Worm (Caenorhabditis elegans) whole organism, late embryonic: Measurements from ENCODE around the gene zig-4.
A peak's percentile ranks its signal among the peaks of the same experiment; 100 is the strongest.

ENCODE experiments used
- C08G9.2 ChIP-seq: sonication (generic microtip); optimal IDR thresholded peaks from 2 replicates; lab custom pipeline; 2016; ENCODE audit warnings: mild to moderate bottlenecking, missing genetic modification characterization, moderate library complexity, missing compliant biosample characterization
- C38D4.7 ChIP-seq: fragments of 200-800 bp; sonication (Bioruptor generic); optimal IDR thresholded peaks from 2 replicates; lab custom pipeline; 2018; ENCODE audit warnings: mild to moderate bottlenecking, missing genetic modification characterization, moderate library complexity, missing compliant biosample characterization
- F13H6.1 ChIP-seq: sonication (generic microtip); optimal IDR thresholded peaks from 2 replicates; lab custom pipeline; 2016; ENCODE audit warnings: missing genetic modification characterization, missing compliant biosample characterization
- K02D7.2 ChIP-seq: sonication (generic microtip); optimal IDR thresholded peaks from 2 replicates; lab custom pipeline; 2017; ENCODE audit warnings: mild to moderate bottlenecking, missing genetic modification characterization, missing compliant biosample characterization
- K09A11.1 ChIP-seq: sonication (generic microtip); optimal IDR thresholded peaks from 2 replicates; lab custom pipeline; 2017; ENCODE audit warnings: antibody characterized with exemption, mild to moderate bottlenecking, missing genetic modification characterization, missing compliant biosample characterization; ENCODE audit not compliant: insufficient read depth
- T23F11.4 ChIP-seq: fragments of 200-800 bp; sonication (Bioruptor generic); optimal IDR thresholded peaks from 2 replicates; lab custom pipeline; 2018; ENCODE audit warnings: mild to moderate bottlenecking, missing genetic modification characterization, missing compliant biosample characterization
- Y22D7AL.16 ChIP-seq: sonication (generic microtip); optimal IDR thresholded peaks from 2 replicates; lab custom pipeline; 2016; ENCODE audit warnings: missing genetic modification characterization, missing compliant biosample characterization
- ceh-14 ChIP-seq: sonication (generic microtip); optimal IDR thresholded peaks from 2 replicates; lab custom pipeline; 2016; ENCODE audit warnings: missing genotype, missing genetic modification characterization, missing compliant biosample characterization
- ceh-18 ChIP-seq: sonication (generic microtip); optimal IDR thresholded peaks from 2 replicates; lab custom pipeline; 2016; ENCODE audit warnings: missing genetic modification characterization, missing compliant biosample characterization
- ceh-2 ChIP-seq: sonication (generic microtip); optimal IDR thresholded peaks from 2 replicates; lab custom pipeline; 2016; ENCODE audit warnings: missing genotype, missing genetic modification characterization, missing compliant biosample characterization
- ceh-22 ChIP-seq: sonication (generic microtip); optimal IDR thresholded peaks from 2 replicates; lab custom pipeline; 2017; ENCODE audit warnings: missing biosample characterization, missing genetic modification characterization
- ceh-24 ChIP-seq: sonication (generic microtip); optimal IDR thresholded peaks from 2 replicates; lab custom pipeline; 2016; ENCODE audit warnings: mild to moderate bottlenecking, missing genetic modification characterization, missing compliant biosample characterization
- ceh-31 ChIP-seq: sonication (generic microtip); optimal IDR thresholded peaks from 2 replicates; lab custom pipeline; 2016; ENCODE audit warnings: missing genetic modification characterization, missing compliant biosample characterization
- ceh-34 ChIP-seq: sonication (generic microtip); optimal IDR thresholded peaks from 2 replicates; lab custom pipeline; 2016; ENCODE audit warnings: mild to moderate bottlenecking, missing genetic modification characterization, missing compliant biosample characterization
- ceh-6 ChIP-seq: fragments of 200-800 bp; sonication (Bioruptor generic); optimal IDR thresholded peaks from 2 replicates; lab custom pipeline; 2018; ENCODE audit warnings: mild to moderate bottlenecking, missing genetic modification characterization, missing compliant biosample characterization
- ceh-9 ChIP-seq: sonication (generic microtip); optimal IDR thresholded peaks from 2 replicates; lab custom pipeline; 2016; ENCODE audit warnings: mild to moderate bottlenecking, missing genetic modification characterization, inconsistent platforms, missing compliant biosample characterization
- che-1 ChIP-seq: sonication (generic microtip); optimal IDR thresholded peaks from 2 replicates; lab custom pipeline; 2016; ENCODE audit warnings: mild to moderate bottlenecking, missing genetic modification characterization, missing compliant biosample characterization
- elt-2 ChIP-seq: sonication (generic microtip); optimal IDR thresholded peaks from 2 replicates; lab custom pipeline; 2016; ENCODE audit warnings: missing genetic modification reagents, missing genetic modification characterization, missing compliant biosample characterization
- ets-4 ChIP-seq: sonication (generic microtip); optimal IDR thresholded peaks from 2 replicates; lab custom pipeline; 2016; ENCODE audit warnings: missing genetic modification characterization, missing compliant biosample characterization
- fkh-10 ChIP-seq: fragments of 150-350 bp; optimal IDR thresholded peaks from 2 replicates; lab custom pipeline; 2014; ENCODE audit warnings: missing biosample characterization, missing genetic modification reagents, missing genetic modification characterization
- hlh-13 ChIP-seq: fragments of 200-800 bp; sonication (Bioruptor generic); optimal IDR thresholded peaks from 2 replicates; lab custom pipeline; 2018; ENCODE audit warnings: mild to moderate bottlenecking, missing genetic modification characterization, missing compliant biosample characterization
- hlh-15 ChIP-seq: sonication (generic microtip); optimal IDR thresholded peaks from 2 replicates; lab custom pipeline; 2016; ENCODE audit warnings: missing genetic modification characterization, missing compliant biosample characterization
- hlh-30 ChIP-seq: sonication (generic microtip); optimal IDR thresholded peaks from 2 replicates; lab custom pipeline; 2017; ENCODE audit warnings: antibody characterized with exemption, missing genetic modification characterization, missing compliant biosample characterization; ENCODE audit not compliant: insufficient read depth
- hlh-6 ChIP-seq: sonication (generic microtip); optimal IDR thresholded peaks from 2 replicates; lab custom pipeline; 2016; ENCODE audit warnings: missing genotype, missing genetic modification characterization, missing compliant biosample characterization
- hlh-8 ChIP-seq: sonication (generic microtip); optimal IDR thresholded peaks from 2 replicates; lab custom pipeline; 2016; ENCODE audit warnings: missing genotype, missing genetic modification characterization, missing compliant biosample characterization
- lim-6 ChIP-seq: sonication (generic microtip); optimal IDR thresholded peaks from 2 replicates; lab custom pipeline; 2016; ENCODE audit warnings: missing genetic modification characterization, missing compliant biosample characterization
- lin-11 ChIP-seq: fragments of 200-800 bp; sonication (Bioruptor generic); optimal IDR thresholded peaks from 2 replicates; lab custom pipeline; 2018; ENCODE audit warnings: mild to moderate bottlenecking, missing genetic modification characterization, missing compliant biosample characterization
- nfya-1 ChIP-seq: sonication (generic microtip); optimal IDR thresholded peaks from 2 replicates; lab custom pipeline; 2017; ENCODE audit warnings: missing genetic modification characterization, mild to moderate bottlenecking, missing compliant biosample characterization, antibody characterized with exemption, moderate library complexity
- odd-2 ChIP-seq: sonication (generic microtip); optimal IDR thresholded peaks from 2 replicates; lab custom pipeline; 2017; ENCODE audit warnings: antibody characterized with exemption, mild to moderate bottlenecking, missing genetic modification characterization, missing compliant biosample characterization
- pat-9 ChIP-seq: fragments of 200-800 bp; sonication (Bioruptor generic); optimal IDR thresholded peaks from 2 replicates; lab custom pipeline; 2018; ENCODE audit warnings: mild to moderate bottlenecking, missing genetic modification characterization, moderate library complexity, missing compliant biosample characterization
- pax-1 ChIP-seq: fragments of 150-350 bp; optimal IDR thresholded peaks from 2 replicates; lab custom pipeline; 2014; ENCODE audit warnings: missing biosample characterization, missing genetic modification characterization
- pqm-1 ChIP-seq: sonication (generic microtip); optimal IDR thresholded peaks from 2 replicates; lab custom pipeline; 2016; ENCODE audit warnings: missing genetic modification characterization, missing compliant biosample characterization
- ref-2 ChIP-seq: sonication (generic microtip); optimal IDR thresholded peaks from 2 replicates; lab custom pipeline; 2016; ENCODE audit warnings: missing genetic modification characterization, missing compliant biosample characterization
- sdc-2 ChIP-seq: sonication (generic microtip); optimal IDR thresholded peaks from 2 replicates; lab custom pipeline; 2016; ENCODE audit warnings: missing genotype, missing genetic modification characterization, missing compliant biosample characterization
- sox-2 ChIP-seq: fragments of 200-800 bp; sonication (Bioruptor generic); IDR thresholded peaks from 2 replicates; pipeline ENCODE4 v1.3.6; 2022; ENCODE audit warnings: missing genetic modification reagents, missing genetic modification characterization, missing compliant biosample characterization
- syd-9 ChIP-seq: sonication (generic microtip); optimal IDR thresholded peaks from 2 replicates; lab custom pipeline; 2016; ENCODE audit warnings: mild to moderate bottlenecking, missing genetic modification characterization, moderate library complexity, missing compliant biosample characterization
- tbx-2 ChIP-seq: sonication (generic microtip); optimal IDR thresholded peaks from 2 replicates; lab custom pipeline; 2016; ENCODE audit warnings: missing genetic modification characterization, missing compliant biosample characterization
- tbx-7 ChIP-seq: sonication (generic microtip); optimal IDR thresholded peaks from 2 replicates; lab custom pipeline; 2016; ENCODE audit warnings: missing genotype, missing genetic modification characterization, missing compliant biosample characterization
- ttx-3 ChIP-seq: sonication (generic microtip); optimal IDR thresholded peaks from 2 replicates; lab custom pipeline; 2016; ENCODE audit warnings: missing genetic modification reagents, missing genetic modification characterization, missing compliant biosample characterization
- unc-3 ChIP-seq, 2 experiments: fragments of 200-800 bp in 1 of 2; sonication (Bioruptor generic) in 1 of 2; sonication (generic microtip) in 1 of 2; conservative IDR thresholded peaks in 1 of 2; optimal IDR thresholded peaks in 1 of 2; 2 replicates each; pipeline versions ENCODE4 v1.3.6 to Lab custom; 2016 to 2022; ENCODE audit warnings: missing compliant biosample characterization in 2 of 2, missing genetic modification characterization in 2 of 2, missing genetic modification reagents in 1 of 2
- unc-86 ChIP-seq: sonication (generic microtip); optimal IDR thresholded peaks from 2 replicates; lab custom pipeline; 2016; ENCODE audit warnings: missing genetic modification characterization, missing compliant biosample characterization
- zip-5 ChIP-seq: sonication (generic microtip); optimal IDR thresholded peaks from 2 replicates; lab custom pipeline; 2016; ENCODE audit warnings: missing genetic modification characterization, missing compliant biosample characterization

Gene zig-4

DNA sequence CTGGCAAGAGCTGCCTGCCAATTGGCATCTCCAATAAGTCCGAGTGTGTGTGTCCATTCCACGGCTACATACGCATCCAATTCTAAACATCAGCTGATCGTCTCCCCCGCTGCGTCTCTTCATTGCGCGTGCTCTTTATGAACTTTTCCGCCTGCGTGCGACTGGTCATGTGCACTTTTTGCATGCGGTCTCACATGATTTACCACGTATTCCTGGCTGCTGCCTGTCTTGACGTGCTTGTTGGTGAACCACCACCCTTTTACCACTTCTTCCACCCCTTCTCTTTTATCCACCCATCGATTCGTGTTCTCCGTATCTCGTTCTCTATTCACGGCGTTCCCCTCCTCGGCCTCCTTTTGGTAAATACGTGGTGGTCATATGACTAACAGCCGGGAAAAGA is 26.3 kb downstream of the zig-4 start (continued):
- no peak for TF ChIP-seq ceh-24 (tag; lab: Kevin White, UChicago)
- TF ChIP-seq ttx-3 (tag; lab: Kevin White, UChicago): no peak
- TF ChIP-seq C38D4.7: no peak
- peak; percentile 91 for TF ChIP-seq nfya-1
- TF ChIP-seq ceh-34: peak; percentile 84
- TF ChIP-seq zip-5 (tag; lab: Kevin White, UChicago): no peak
- no peak for TF ChIP-seq ceh-6 (GFP tag; lab: Kevin White, UChicago)
- no peak for TF ChIP-seq unc-3 (GFP tag; conservative IDR thresholded peaks at IDR 0.05; lab: Robert Waterston, UW)
- no peak for TF ChIP-seq unc-3 (tag; optimal IDR thresholded peaks at IDR 0.05; lab: Kevin White, UChicago)
- peak; percentile 8 for TF ChIP-seq pat-9
- peak; percentile 82 for TF ChIP-seq ceh-14 (tag; lab: Kevin White, UChicago)
- TF ChIP-seq tbx-7 (tag; lab: Kevin White, UChicago): no peak
- no peak for TF ChIP-seq hlh-13 (GFP tag; lab: Kevin White, UChicago)
- no peak for TF ChIP-seq lin-11 (tag; lab: Kevin White, UChicago)
- peak; percentile 63 for TF ChIP-seq C08G9.2
- no peak for TF ChIP-seq ceh-9 (tag; lab: Kevin White, UChicago)
- TF ChIP-seq hlh-8 (tag; lab: Kevin White, UChicago): peak; percentile 80
- TF ChIP-seq F13H6.1 (tag; lab: Kevin White, UChicago): peak; percentile 10
- TF ChIP-seq pqm-1 (tag; lab: Kevin White, UChicago): no peak
- TF ChIP-seq che-1 (tag; lab: Kevin White, UChicago): no peak
- no peak for TF ChIP-seq elt-2
- TF ChIP-seq ceh-22 (tag; lab: Kevin White, UChicago): no peak
- TF ChIP-seq tbx-2: peak; percentile 86
- TF ChIP-seq K09A11.1 (tag; lab: Kevin White, UChicago): no peak
- peak; percentile 84 for TF ChIP-seq ref-2 (tag; lab: Kevin White, UChicago)
- TF ChIP-seq hlh-15 (tag; lab: Kevin White, UChicago): no peak

DNA sequence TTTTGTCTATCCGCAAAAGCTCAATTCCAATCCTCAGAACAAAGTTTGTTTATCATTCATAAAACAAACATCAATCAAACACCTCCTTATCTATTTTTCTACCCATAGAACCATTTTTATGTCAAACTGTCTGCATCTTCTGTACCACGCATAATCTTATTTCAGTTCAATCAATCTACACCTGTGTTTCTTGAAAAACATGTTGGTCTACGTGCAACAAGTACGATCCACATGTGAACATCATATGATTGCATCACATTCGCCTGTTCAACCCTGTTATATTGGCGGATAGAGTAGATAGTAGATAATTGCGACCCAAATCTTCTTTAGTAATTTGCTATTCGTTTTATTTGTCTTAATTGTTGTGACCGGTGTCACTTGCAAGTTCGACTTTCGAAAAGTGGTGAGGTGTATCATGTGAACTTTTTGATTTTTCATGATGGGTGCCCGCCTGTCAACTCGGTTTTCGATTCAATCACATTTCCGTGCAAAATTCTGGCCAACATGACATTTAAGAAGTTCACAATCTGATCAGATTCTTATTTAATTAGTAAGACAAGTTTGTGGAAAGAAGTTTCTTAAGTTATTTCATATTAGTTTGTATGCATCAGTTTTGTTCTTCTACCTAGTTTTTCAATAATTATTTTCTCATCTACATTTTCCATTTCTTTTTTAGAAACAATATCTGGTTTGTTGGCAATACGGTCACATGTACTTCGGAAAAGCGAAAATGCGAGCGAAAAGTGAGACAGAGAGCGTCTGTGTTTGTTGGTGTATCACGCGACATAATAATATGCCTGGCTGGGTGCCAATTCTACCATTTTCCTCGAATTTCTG is 27.2 kb downstream of the zig-4 start:
- TF ChIP-seq ceh-18 (tag; lab: Kevin White, UChicago): no peak
- peak; percentile 4 for TF ChIP-seq hlh-30
- peak; percentile 19 for TF ChIP-seq elt-2
- TF ChIP-seq, all 69 proteins: peak for 2

DNA sequence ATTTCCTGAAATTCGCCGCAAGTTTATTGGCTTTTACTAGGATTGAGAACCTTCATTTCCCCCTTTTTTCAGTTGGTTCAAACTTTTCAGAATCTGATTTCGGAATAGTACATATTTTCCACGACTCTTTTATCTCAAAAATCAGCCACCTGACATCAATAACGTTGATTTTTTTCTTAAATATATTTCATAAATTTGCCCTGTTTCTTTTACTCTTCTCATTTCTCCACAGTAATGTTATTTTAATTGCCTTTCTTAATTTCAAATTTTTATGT is 27.8 kb downstream of the zig-4 start:
- TF ChIP-seq sdc-2 (tag; lab: Kevin White, UChicago): no peak
- no peak for TF ChIP-seq pax-1 (tag; lab: Kevin White, UChicago)
- TF ChIP-seq hlh-6: no peak
- no peak for TF ChIP-seq odd-2
- TF ChIP-seq zip-5 (tag; lab: Kevin White, UChicago): no peak
- no peak for TF ChIP-seq ceh-31
- TF ChIP-seq unc-86 (tag; lab: Kevin White, UChicago): no peak
- no peak for TF ChIP-seq K02D7.2 (tag; lab: Kevin White, UChicago)
- no peak for TF ChIP-seq tbx-7 (tag; lab: Kevin White, UChicago)
- no peak for TF ChIP-seq fkh-10 (GFP tag; lab: Kevin White, UChicago)
- no peak for TF ChIP-seq unc-3 (GFP tag; conservative IDR thresholded peaks at IDR 0.05; lab: Robert Waterston, UW)
- TF ChIP-seq unc-3 (tag; optimal IDR thresholded peaks at IDR 0.05; lab: Kevin White, UChicago): no peak
- no peak for TF ChIP-seq hlh-15 (tag; lab: Kevin White, UChicago)

DNA sequence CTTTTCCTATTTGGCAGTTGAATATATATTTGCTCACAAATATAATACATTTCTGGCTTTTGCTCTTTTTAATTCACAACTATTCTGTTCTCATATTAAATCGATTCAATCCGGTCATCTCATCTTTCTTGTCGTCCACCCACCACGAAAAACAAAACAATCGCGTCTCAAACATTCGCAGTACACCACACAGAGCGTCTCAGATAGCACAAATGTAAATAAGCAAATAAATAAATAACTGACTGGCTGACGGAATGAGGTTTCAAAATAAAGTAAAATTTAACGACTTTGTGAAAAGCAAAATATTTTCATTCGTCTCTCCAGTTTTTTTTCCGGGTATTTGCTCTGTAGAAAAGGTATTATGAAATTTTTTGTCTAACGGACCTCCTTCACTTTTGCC is 28.5 kb downstream of the zig-4 start:
- no peak for TF ChIP-seq syd-9 (tag; lab: Kevin White, UChicago)
- no peak for TF ChIP-seq ceh-31
- no peak for TF ChIP-seq T23F11.4
- no peak for TF ChIP-seq tbx-2
- no peak for TF ChIP-seq hlh-30
- no peak for TF ChIP-seq odd-2
- TF ChIP-seq hlh-15 (tag; lab: Kevin White, UChicago): no peak
- TF ChIP-seq Y22D7AL.16 (tag; lab: Kevin White, UChicago): no peak
- no peak for TF ChIP-seq ceh-2 (tag; lab: Kevin White, UChicago)
- no peak for TF ChIP-seq ets-4
- TF ChIP-seq lim-6 (tag; lab: Kevin White, UChicago): no peak
- TF ChIP-seq hlh-13 (GFP tag; lab: Kevin White, UChicago): no peak
- TF ChIP-seq sox-2 (GFP tag; lab: Robert Waterston, UW): no peak
- no peak for TF ChIP-seq fkh-10 (GFP tag; lab: Kevin White, UChicago)
- TF ChIP-seq ceh-18 (tag; lab: Kevin White, UChicago): no peak
- TF ChIP-seq C38D4.7: no peak
- TF ChIP-seq hlh-6: no peak
- TF ChIP-seq ceh-6 (GFP tag; lab: Kevin White, UChicago): no peak
